Worm (Caenorhabditis elegans) whole organism, mixed stage, embryonic: ENCODE measurements around the gene cpsf-2.

Experiments used
- cnd-1 ChIP-seq: fragments of 200-800 bp; sonication (Bioruptor generic); optimal IDR thresholded peaks from 2 replicates; lab custom pipeline; 2018; ENCODE audit warnings: mild to moderate bottlenecking, missing genetic modification characterization, missing compliant biosample characterization
- nhr-2 ChIP-seq: fragments of 150-350 bp; optimal IDR thresholded peaks from 2 replicates; lab custom pipeline; 2014; ENCODE audit warnings: missing biosample characterization, missing genetic modification characterization
- snpc-4 ChIP-seq: fragments of 150-350 bp; optimal IDR thresholded peaks from 2 replicates; lab custom pipeline; 2014; ENCODE audit warnings: missing biosample characterization, missing genetic modification characterization
- tbx-8 ChIP-seq: fragments of 200-800 bp; sonication (Bioruptor generic); optimal IDR thresholded peaks from 2 replicates; lab custom pipeline; 2018; ENCODE audit warnings: mild to moderate bottlenecking, missing genetic modification characterization, moderate library complexity, missing compliant biosample characterization

DNA sequence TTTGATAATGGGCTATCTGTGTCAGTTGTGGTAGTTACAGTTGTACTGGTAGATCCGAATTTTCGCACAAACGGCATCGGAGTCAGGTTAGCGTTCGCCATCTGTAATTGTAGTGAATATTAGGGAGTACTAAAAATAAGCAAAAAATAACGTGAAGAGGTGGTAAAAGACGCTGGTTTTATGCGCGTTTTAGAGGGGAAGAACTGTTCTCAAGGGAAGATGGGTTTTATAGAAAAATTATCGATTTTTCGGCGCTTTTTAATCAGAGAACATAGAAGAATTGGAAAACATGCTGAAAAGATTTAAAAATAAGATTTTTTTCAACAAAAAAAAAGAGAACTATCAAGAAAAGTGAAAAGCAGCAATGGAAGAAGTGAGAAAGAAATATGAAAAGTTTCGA lies 44.2 kb downstream of the cpsf-2 start, which contains the start of gene C13F10.7:
- TF ChIP-seq cnd-1 (tag; lab: Kevin White, UChicago), result no peak
- no peak for TF ChIP-seq nhr-2 (tag; lab: Kevin White, UChicago)
- no peak for TF ChIP-seq tbx-8 (GFP tag; lab: Kevin White, UChicago)
- no peak for TF ChIP-seq snpc-4 (tag; lab: Kevin White, UChicago)
